Fruit fly (Drosophila melanogaster) whole organism, embryonic: ENCODE data around the gene CG12301.

ENCODE experiments used
- ATbp ChIP-seq: fragments of 200-800 bp; sonication (Bioruptor generic); optimal IDR thresholded peaks from 2 replicates; lab custom pipeline; 2017; ENCODE audit warnings: missing biosample characterization, mild to moderate bottlenecking, missing genetic modification characterization, missing genetic modification reagents
- Asciz ChIP-seq: fragments of 200-800 bp; sonication (Bioruptor generic); optimal IDR thresholded peaks from 2 replicates; lab custom pipeline; 2017; ENCODE audit warnings: missing biosample characterization, mild to moderate bottlenecking, missing genetic modification characterization, missing genetic modification reagents
- Blimp-1 ChIP-seq: fragments of 200-800 bp; sonication (Bioruptor generic); optimal IDR thresholded peaks from 3 replicates; lab custom pipeline; 2018; ENCODE audit warnings: missing biosample characterization, missing genetic modification characterization, mild to moderate bottlenecking, moderate library complexity, missing genetic modification reagents
- CG10462 ChIP-seq: fragments of 200-800 bp; sonication (Bioruptor generic); optimal IDR thresholded peaks from 2 replicates; lab custom pipeline; 2016; ENCODE audit warnings: missing biosample characterization, missing genetic modification characterization
- CG10959 ChIP-seq: fragments of 200-800 bp; sonication (Bioruptor generic); IDR thresholded peaks from 2 replicates; pipeline ENCODE4 v1.3.6; 2022; ENCODE audit warnings: missing biosample characterization, missing genetic modification characterization
- CG11085 ChIP-seq: fragments of 200-800 bp; sonication (Bioruptor generic); IDR thresholded peaks from 2 replicates; pipeline ENCODE4 v1.3.6; 2022; ENCODE audit warnings: missing biosample characterization, missing genetic modification characterization
- CG12071 ChIP-seq: fragments of 200-800 bp; sonication (Bioruptor generic); optimal IDR thresholded peaks from 3 replicates; lab custom pipeline; 2018; ENCODE audit warnings: missing biosample characterization, mild to moderate bottlenecking, missing genetic modification characterization
- CG13624 ChIP-seq: fragments of 200-800 bp; sonication (Bioruptor generic); optimal IDR thresholded peaks from 2 replicates; lab custom pipeline; 2016; ENCODE audit warnings: missing biosample characterization, missing genetic modification characterization
- CG15269 ChIP-seq: fragments of 200-800 bp; sonication (Bioruptor generic); optimal IDR thresholded peaks from 2 replicates; lab custom pipeline; 2018; ENCODE audit warnings: missing biosample characterization, mild to moderate bottlenecking, missing genetic modification characterization, moderate library complexity
- CG15696 ChIP-seq: fragments of 200-800 bp; sonication (Bioruptor generic); optimal IDR thresholded peaks from 2 replicates; lab custom pipeline; 2019; ENCODE audit warnings: missing biosample characterization, mild to moderate bottlenecking, missing genetic modification characterization, moderate library complexity
- CG16863 ChIP-seq: fragments of 200-800 bp; sonication (Bioruptor generic); optimal IDR thresholded peaks from 3 replicates; lab custom pipeline; 2016; ENCODE audit warnings: missing biosample characterization, missing genetic modification characterization
- CG17568 ChIP-seq: fragments of 200-800 bp; sonication (Bioruptor generic); optimal IDR thresholded peaks from 2 replicates; lab custom pipeline; 2018; ENCODE audit warnings: missing biosample characterization, mild to moderate bottlenecking, missing genetic modification characterization, moderate library complexity
- CG17802 ChIP-seq: fragments of 200-800 bp; sonication (Bioruptor generic); optimal IDR thresholded peaks from 2 replicates; lab custom pipeline; 2018; ENCODE audit warnings: missing biosample characterization, mild to moderate bottlenecking, missing genetic modification characterization, moderate library complexity
- CG4282 ChIP-seq: fragments of 200-800 bp; sonication (Bioruptor generic); optimal IDR thresholded peaks from 2 replicates; lab custom pipeline; 2016; ENCODE audit warnings: missing biosample characterization, missing genetic modification characterization
- CG4360 ChIP-seq: fragments of 200-800 bp; sonication (Bioruptor generic); IDR thresholded peaks from 2 replicates; pipeline ENCODE4 v1.3.6; 2022; ENCODE audit warnings: missing biosample characterization, missing genetic modification characterization
- CG6854 ChIP-seq: fragments of 200-800 bp; sonication (Bioruptor generic); optimal IDR thresholded peaks from 3 replicates; lab custom pipeline; 2017; ENCODE audit warnings: missing biosample characterization, mild to moderate bottlenecking, missing genetic modification characterization
- CG7372 ChIP-seq: fragments of 200-800 bp; sonication (Bioruptor generic); IDR thresholded peaks from 2 replicates; pipeline ENCODE4 v1.3.6; 2022; ENCODE audit warnings: missing biosample characterization, missing genetic modification characterization
- CG8290 ChIP-seq, 3 experiments: fragments of 200-800 bp; sonication (Bioruptor generic); optimal IDR thresholded peaks; 2 replicates each; lab custom pipeline; 2016 to 2019; ENCODE audit warnings: missing biosample characterization in 3 of 3, missing genetic modification characterization in 3 of 3, mild to moderate bottlenecking in 2 of 3, moderate library complexity in 1 of 3
- CG9437 ChIP-seq: fragments of 200-800 bp; sonication (Bioruptor generic); optimal IDR thresholded peaks from 2 replicates; lab custom pipeline; 2018; ENCODE audit warnings: missing biosample characterization, mild to moderate bottlenecking, missing genetic modification characterization
- CG9817 ChIP-seq: fragments of 200-800 bp; sonication (Bioruptor generic); optimal IDR thresholded peaks from 2 replicates; lab custom pipeline; 2018; ENCODE audit warnings: missing biosample characterization, mild to moderate bottlenecking, missing genetic modification characterization, moderate library complexity
- Dek ChIP-seq: fragments of 200-800 bp; sonication (Bioruptor generic); optimal IDR thresholded peaks from 3 replicates; lab custom pipeline; 2019; ENCODE audit warnings: missing biosample characterization, mild to moderate bottlenecking, missing genetic modification characterization, moderate library complexity
- Doc2 ChIP-seq: fragments of 200-800 bp; sonication (Bioruptor generic); IDR thresholded peaks from 2 replicates; pipeline ENCODE4 v1.3.6; 2022; ENCODE audit warnings: missing biosample characterization, missing genetic modification characterization
- Eip74EF ChIP-seq, 2 experiments: fragments of 200-800 bp in 1 of 2; fragments of >200 bp in 1 of 2; sonication (Bioruptor generic) in 1 of 2; optimal IDR thresholded peaks; 2 replicates each; lab custom pipeline; 2017 to 2019; ENCODE audit warnings: missing biosample characterization in 2 of 2, missing genetic modification characterization in 2 of 2, mild to moderate bottlenecking in 1 of 2, moderate library complexity in 1 of 2
- GATAe ChIP-seq: fragments of 200-800 bp; sonication (Bioruptor generic); conservative IDR thresholded peaks from 2 replicates; pipeline ENCODE4 v1.3.6; 2022; ENCODE audit warnings: missing biosample characterization, missing genetic modification characterization
- HHEX ChIP-seq: fragments of 200-800 bp; sonication (Bioruptor generic); optimal IDR thresholded peaks from 3 replicates; lab custom pipeline; 2017; ENCODE audit warnings: missing biosample characterization, mild to moderate bottlenecking, missing genetic modification characterization, missing genetic modification reagents
- HLH3B ChIP-seq: fragments of 200-800 bp; sonication (Bioruptor generic); IDR thresholded peaks from 2 replicates; pipeline ENCODE4 v1.3.6; 2022; ENCODE audit warnings: missing biosample characterization, missing genetic modification characterization
- Hey ChIP-seq: fragments of 200-800 bp; sonication (Bioruptor generic); optimal IDR thresholded peaks from 3 replicates; lab custom pipeline; 2018; ENCODE audit warnings: missing biosample characterization, mild to moderate bottlenecking, missing genetic modification characterization
- Myb ChIP-seq: fragments of 200-800 bp; sonication (Bioruptor generic); optimal IDR thresholded peaks from 2 replicates; lab custom pipeline; 2016; ENCODE audit warnings: missing biosample characterization, missing genetic modification characterization
- Sry-δ ChIP-seq: fragments of 200-800 bp; sonication (Bioruptor generic); optimal IDR thresholded peaks from 2 replicates; lab custom pipeline; 2016; ENCODE audit warnings: missing biosample characterization, missing genetic modification characterization
- Tbp ChIP-seq: fragments of >200 bp; optimal IDR thresholded peaks from 2 replicates; lab custom pipeline; 2018; ENCODE audit warnings: missing biosample characterization, missing genetic modification characterization
- Xrp1 ChIP-seq: fragments of 200-800 bp; sonication (Bioruptor generic); IDR thresholded peaks from 2 replicates; pipeline ENCODE4 v1.3.6; 2022; ENCODE audit warnings: missing biosample characterization, missing genetic modification characterization
- ap ChIP-seq: fragments of 200-800 bp; sonication (Bioruptor generic); IDR thresholded peaks from 2 replicates; pipeline ENCODE4 v1.3.6; 2022; ENCODE audit warnings: missing biosample characterization, missing genetic modification characterization
- crp ChIP-seq, 2 experiments: fragments of 200-800 bp; sonication (Bioruptor generic); optimal IDR thresholded peaks; 2 replicates in 1 of 2; 3 replicates in 1 of 2; lab custom pipeline; 2017; ENCODE audit warnings: missing biosample characterization in 2 of 2, missing genetic modification characterization in 2 of 2, mild to moderate bottlenecking in 1 of 2, moderate library complexity in 1 of 2
- dmrt11E ChIP-seq: fragments of 200-800 bp; sonication (Bioruptor generic); optimal IDR thresholded peaks from 3 replicates; lab custom pipeline; 2018; ENCODE audit warnings: missing biosample characterization, mild to moderate bottlenecking, missing genetic modification characterization, moderate library complexity
- eyg ChIP-seq: fragments of 200-800 bp; sonication (Bioruptor generic); optimal IDR thresholded peaks from 3 replicates; lab custom pipeline; 2016; ENCODE audit warnings: missing biosample characterization, missing genetic modification characterization
- gce ChIP-seq: fragments of 200-800 bp; sonication (Bioruptor generic); IDR thresholded peaks from 3 replicates; pipeline ENCODE4 v1.3.6; 2022; ENCODE audit warnings: missing biosample characterization, missing genetic modification characterization
- gro ChIP-seq: fragments of 200-800 bp; sonication (Bioruptor generic); optimal IDR thresholded peaks from 2 replicates; lab custom pipeline; 2016; ENCODE audit warnings: missing biosample characterization, missing genetic modification characterization
- hb ChIP-seq: fragments of 200-800 bp; sonication (Bioruptor generic); IDR thresholded peaks from 3 replicates; pipeline ENCODE4 v1.3.6; 2022; ENCODE audit warnings: missing biosample characterization, missing genetic modification characterization; ENCODE audit not compliant: partially characterized antibody
- lola ChIP-seq, 3 experiments: fragments of >200 bp in 2 of 3; fragments of 200-800 bp in 1 of 3; sonication (Bioruptor generic) in 1 of 3; optimal IDR thresholded peaks; 2 replicates each; lab custom pipeline; 2017 to 2019; ENCODE audit warnings: missing biosample characterization in 3 of 3, missing genetic modification characterization in 3 of 3, mild to moderate bottlenecking in 1 of 3, moderate library complexity in 1 of 3
- lov ChIP-seq, 2 experiments: fragments of 200-800 bp in 1 of 2; fragments of >200 bp in 1 of 2; sonication (Bioruptor generic) in 1 of 2; IDR thresholded peaks in 1 of 2; optimal IDR thresholded peaks in 1 of 2; 2 replicates in 1 of 2; 3 replicates in 1 of 2; pipeline versions ENCODE4 v1.3.6 to Lab custom; 2017 to 2022; ENCODE audit warnings: missing biosample characterization in 1 of 2, missing genetic modification characterization in 1 of 2
- luna ChIP-seq: fragments of 200-800 bp; sonication (Bioruptor generic); optimal IDR thresholded peaks from 2 replicates; lab custom pipeline; 2016; ENCODE audit warnings: missing biosample characterization, missing genetic modification characterization
- pita ChIP-seq: fragments of 200-800 bp; sonication (Bioruptor generic); optimal IDR thresholded peaks from 2 replicates; lab custom pipeline; 2017; ENCODE audit warnings: missing biosample characterization, mild to moderate bottlenecking, missing genetic modification characterization
- rib ChIP-seq: fragments of 200-800 bp; sonication (Bioruptor generic); IDR thresholded peaks from 2 replicates; pipeline ENCODE4 v1.3.6; 2022; ENCODE audit warnings: missing biosample characterization, missing genetic modification characterization
- salm ChIP-seq: fragments of 200-800 bp; sonication (Bioruptor generic); optimal IDR thresholded peaks from 2 replicates; lab custom pipeline; 2018; ENCODE audit warnings: missing biosample characterization, mild to moderate bottlenecking, missing genetic modification characterization
- shn ChIP-seq: fragments of 200-800 bp; sonication (Bioruptor generic); optimal IDR thresholded peaks from 3 replicates; lab custom pipeline; 2016; ENCODE audit warnings: missing biosample characterization, missing genetic modification characterization
- sna ChIP-seq: fragments of 200-800 bp; sonication (Bioruptor generic); IDR thresholded peaks from 2 replicates; pipeline ENCODE4 v1.3.6; 2022; ENCODE audit warnings: missing biosample characterization, missing genetic modification characterization; ENCODE audit not compliant: partially characterized antibody
- sob ChIP-seq: fragments of 200-800 bp; sonication (Bioruptor generic); IDR thresholded peaks from 2 replicates; pipeline ENCODE4 v1.3.6; 2022; ENCODE audit warnings: missing biosample characterization, missing genetic modification characterization
- tap ChIP-seq: fragments of 200-800 bp; optimal IDR thresholded peaks from 3 replicates; lab custom pipeline; 2019; ENCODE audit warnings: missing biosample characterization, mild to moderate bottlenecking, missing genetic modification characterization, moderate library complexity
- z ChIP-seq: fragments of 200-800 bp; sonication (Bioruptor generic); IDR thresholded peaks from 3 replicates; pipeline ENCODE4 v1.3.6; 2022; ENCODE audit warnings: missing biosample characterization, missing genetic modification characterization

The CG12301 gene

dm6 chr3L:15566484-15566955 lies 14.1 kb upstream of the CG12301 start (continued):
- TF ChIP-seq HHEX (peak; percentile 90), eyg (GFP tag; lab: Kevin White, UChicago) (peak; percentile 58), CG4360 (GFP tag; lab: Robert Waterston, UW) (no peak; the same call in 1 of the 2 replicates), dmrt11E (tag; lab: Kevin White, UChicago) (peak; percentile 4), pita (GFP tag; lab: Kevin White, UChicago) (no peak), ap (GFP tag; lab: Robert Waterston, UW) (no peak), Myb (no peak), CG4282 (GFP tag; lab: Kevin White, UChicago) (no peak), luna (no peak), z (GFP tag; lab: Robert Waterston, UW) (no peak), Xrp1 (peak; percentile 70), CG6854 (GFP tag; lab: Kevin White, UChicago) (peak; percentile 73), CG15269 (no peak), Hey (tag; lab: Kevin White, UChicago) (peak; percentile 92), rib (GFP tag; lab: Robert Waterston, UW) (peak; percentile 88; the same call in 1 of the 2 replicates), CG10462 (no peak), crp (GFP tag; optimal IDR thresholded peaks at IDR 0.05; lab: Kevin White, UChicago) (peak in 1 of 2 experiments; percentile 58), CG17568 (no peak), lola (GFP tag; optimal IDR thresholded peaks at IDR 0.05; lab: Kevin White, UChicago) (peak in 1 of 3 experiments; percentile 59), Blimp-1 (GFP tag; lab: Kevin White, UChicago) (no peak), tap (no peak), salm (tag; lab: Kevin White, UChicago) (peak; percentile 53), CG11085 (GFP tag; lab: Robert Waterston, UW) (no peak), GATAe (GFP tag; lab: Robert Waterston, UW) (0 out of 2 replicates have a peak, but pooled peaks have one; percentile 21), CG15696 (tag; lab: Kevin White, UChicago) (peak; percentile 61), CG17802 (tag; lab: Kevin White, UChicago) (peak; percentile 39), gro (GFP tag; lab: Kevin White, UChicago) (peak; percentile 60), hb (GFP tag; lab: Robert Waterston, UW) (no peak), Tbp (no peak), Sry-δ (GFP tag; lab: Kevin White, UChicago) (no peak), CG12071 (GFP tag; lab: Kevin White, UChicago) (peak; percentile 89), CG13624 (GFP tag; lab: Kevin White, UChicago) (peak; percentile 38), sna (GFP tag; lab: Robert Waterston, UW) (no peak), sob (GFP tag; lab: Robert Waterston, UW) (peak; percentile 64; the same call in 1 of the 2 replicates), CG10959 (GFP tag; lab: Robert Waterston, UW) (no peak), gce (GFP tag; lab: Robert Waterston, UW) (no peak), Eip74EF (GFP tag; optimal IDR thresholded peaks at IDR 0.05; lab: Kevin White, UChicago) (no peak), CG9437 (GFP tag; lab: Kevin White, UChicago) (no peak), ATbp (peak; percentile 88), HLH3B (peak; percentile 49; the same call in 1 of the 2 replicates), shn (GFP tag; lab: Kevin White, UChicago) (no peak), lov (optimal IDR thresholded peaks at IDR 0.05; lab: Kevin White, UChicago) (no peak), lov (GFP tag; IDR thresholded peaks at IDR 0.05; lab: Robert Waterston, UW) (no peak), Asciz (peak; percentile 84), CG16863 (peak; percentile 42), Doc2 (GFP tag; lab: Robert Waterston, UW) (no peak), CG8290 (GFP tag; optimal IDR thresholded peaks at IDR 0.05; lab: Kevin White, UChicago) (peak; percentile 22), CG8290 (tag; optimal IDR thresholded peaks at IDR 0.05; lab: Kevin White, UChicago) (no peak), CG9817 (tag; lab: Kevin White, UChicago) (peak; percentile 36), Dek (peak; percentile 41), CG7372 (GFP tag; lab: Robert Waterston, UW) (no peak)
